Worm (Caenorhabditis elegans) whole organism, L4 larva: ENCODE results near the gene F42A9.9.

Source experiments
- mdl-1 ChIP-seq, 2 experiments: fragments of 150-350 bp in 1 of 2; sonication (generic microtip) in 1 of 2; optimal IDR thresholded peaks; 2 replicates each; lab custom pipeline; 2014 to 2017; ENCODE audit warnings: missing biosample characterization in 2 of 2, missing genetic modification characterization in 2 of 2
- nhr-237 ChIP-seq: sonication (generic microtip); optimal IDR thresholded peaks from 2 replicates; lab custom pipeline; 2017; ENCODE audit warnings: missing biosample characterization, missing genetic modification characterization

DNA sequence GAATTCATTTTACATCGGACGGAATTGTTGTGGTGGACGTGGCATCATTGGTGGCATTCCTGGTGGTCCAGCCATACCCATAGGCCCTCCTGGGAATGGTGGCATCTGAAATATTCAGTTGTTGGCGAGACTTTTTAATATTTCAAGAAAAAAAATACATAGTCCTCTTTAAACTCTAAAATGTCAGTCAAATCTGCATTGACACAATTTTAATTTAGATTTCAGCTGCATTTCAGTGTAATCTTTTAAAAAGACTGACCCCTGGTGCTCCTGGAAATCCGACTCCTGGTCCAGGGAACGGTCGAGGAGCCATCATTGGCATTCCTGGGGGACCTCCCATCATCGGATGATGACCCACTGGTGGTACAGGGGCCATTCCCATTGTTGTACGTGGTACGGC lies 48.3 kb upstream of the F42A9.9 start:
- TF ChIP-seq mdl-1 (tag; optimal IDR thresholded peaks at IDR 0.05; lab: Kevin White, UChicago) (no peak), nhr-237 (tag; lab: Kevin White, UChicago) (no peak)
